Worm (Caenorhabditis elegans) whole organism, L1 larva: ENCODE data around the gene K03B4.9.

Source experiments
- C16A3.4 ChIP-seq: fragments of 150-350 bp; optimal IDR thresholded peaks from 2 replicates; lab custom pipeline; 2014; ENCODE audit warnings: missing biosample characterization, missing genetic modification characterization
- Y116A8C.19 ChIP-seq: sonication (generic microtip); optimal IDR thresholded peaks from 2 replicates; lab custom pipeline; 2016; ENCODE audit warnings: missing compliant biosample characterization, missing genetic modification characterization, borderline replicate concordance
- aly-2 ChIP-seq: fragments of 150-350 bp; optimal IDR thresholded peaks from 2 replicates; lab custom pipeline; 2014; ENCODE audit warnings: missing biosample characterization, missing genetic modification characterization
- blmp-1 ChIP-seq: fragments of 150-350 bp; optimal IDR thresholded peaks from 2 replicates; lab custom pipeline; 2014; ENCODE audit warnings: missing biosample characterization, missing genetic modification characterization
- ceh-88 ChIP-seq: fragments of 200-800 bp; sonication (Bioruptor generic); IDR thresholded peaks from 2 replicates; pipeline ENCODE4 v1.3.6; 2022; ENCODE audit warnings: missing genetic modification characterization, missing compliant biosample characterization
- ceh-90 ChIP-seq: sonication (generic microtip); optimal IDR thresholded peaks from 2 replicates; lab custom pipeline; 2016; ENCODE audit warnings: missing genetic modification characterization, missing compliant biosample characterization
- ces-1 ChIP-seq: fragments of 150-350 bp; optimal IDR thresholded peaks from 2 replicates; lab custom pipeline; 2014; ENCODE audit warnings: missing biosample characterization, missing genetic modification reagents, missing genetic modification characterization
- dsc-1 ChIP-seq: sonication (generic microtip); optimal IDR thresholded peaks from 2 replicates; lab custom pipeline; 2016; ENCODE audit warnings: mild to moderate bottlenecking, missing genetic modification characterization, missing compliant biosample characterization
- efl-1 ChIP-seq, 4 experiments: fragments of 150-350 bp; optimal IDR thresholded peaks in 3 of 4; peaks in 1 of 4; 1 replicate in 1 of 4; 2 replicates in 3 of 4; lab custom pipeline; 2014; ENCODE audit warnings: missing biosample characterization in 2 of 4, missing genetic modification characterization in 2 of 4, missing genetic modification reagents in 2 of 4
- efl-3 ChIP-seq: fragments of 200-800 bp; sonication (Bioruptor generic); optimal IDR thresholded peaks from 2 replicates; lab custom pipeline; 2018; ENCODE audit warnings: mild to moderate bottlenecking, missing genetic modification characterization, missing compliant biosample characterization
- elt-2 ChIP-seq: sonication (generic microtip); optimal IDR thresholded peaks from 2 replicates; lab custom pipeline; 2016; ENCODE audit warnings: missing genetic modification characterization, mild to moderate bottlenecking, inconsistent platforms, missing compliant biosample characterization, missing genetic modification reagents
- elt-3 ChIP-seq, 6 experiments: fragments of 150-350 bp in 1 of 6; sonication (generic microtip); optimal IDR thresholded peaks; 2 replicates each; lab custom pipeline; 2017 to 2018; ENCODE audit warnings: missing biosample characterization in 6 of 6, missing genetic modification characterization in 6 of 6, inconsistent platforms in 1 of 6
- fos-1 ChIP-seq: fragments of 150-350 bp; optimal IDR thresholded peaks from 2 replicates; lab custom pipeline; 2014; ENCODE audit warnings: missing biosample characterization, missing genetic modification characterization
- hlh-17 ChIP-seq: fragments of 200-800 bp; sonication (Bioruptor generic); optimal IDR thresholded peaks from 2 replicates; lab custom pipeline; 2018; ENCODE audit warnings: missing genetic modification characterization, mild to moderate bottlenecking, missing compliant biosample characterization, moderate library complexity, borderline replicate concordance
- jun-1 ChIP-seq: fragments of 150-350 bp; optimal IDR thresholded peaks from 2 replicates; lab custom pipeline; 2014; ENCODE audit warnings: missing biosample characterization, missing genetic modification reagents, missing genetic modification characterization
- lin-14 ChIP-seq: fragments of 200-800 bp; sonication (Bioruptor generic); optimal IDR thresholded peaks from 2 replicates; lab custom pipeline; 2018; ENCODE audit warnings: mild to moderate bottlenecking, missing genetic modification characterization, moderate library complexity, missing compliant biosample characterization
- lin-15B ChIP-seq: fragments of 150-350 bp; sonication (generic microtip); optimal IDR thresholded peaks from 3 replicates; lab custom pipeline; 2014; ENCODE audit warnings: missing biosample characterization, missing genetic modification characterization
- lin-39 ChIP-seq: fragments of 150-350 bp; optimal IDR thresholded peaks from 2 replicates; lab custom pipeline; 2014; ENCODE audit warnings: missing biosample characterization, missing genetic modification reagents, missing genetic modification characterization
- lir-3 ChIP-seq: sonication (generic microtip); optimal IDR thresholded peaks from 2 replicates; lab custom pipeline; 2016; ENCODE audit warnings: mild to moderate bottlenecking, missing genetic modification characterization, moderate library complexity, missing compliant biosample characterization; ENCODE audit not compliant: poor library complexity
- lsy-2 ChIP-seq, 2 experiments: fragments of 150-350 bp; optimal IDR thresholded peaks; 2 replicates each; lab custom pipeline; 2014; ENCODE audit warnings: missing biosample characterization in 2 of 2, missing genetic modification characterization in 2 of 2
- mdl-1 ChIP-seq, 2 experiments: fragments of 150-350 bp; optimal IDR thresholded peaks; 2 replicates each; lab custom pipeline; 2014 to 2017; ENCODE audit warnings: missing biosample characterization in 2 of 2, missing genetic modification characterization in 2 of 2, inconsistent platforms in 1 of 2
- nhr-19 ChIP-seq: fragments of 200-800 bp; sonication (Bioruptor generic); conservative IDR thresholded peaks from 2 replicates; pipeline ENCODE4 v1.3.6; 2022; ENCODE audit warnings: missing genetic modification characterization, missing compliant biosample characterization
- nhr-20 ChIP-seq: sonication (generic microtip); optimal IDR thresholded peaks from 2 replicates; lab custom pipeline; 2016; ENCODE audit warnings: mild to moderate bottlenecking, missing genetic modification characterization, missing compliant biosample characterization
- nhr-237 ChIP-seq: fragments of 150-350 bp; optimal IDR thresholded peaks from 2 replicates; lab custom pipeline; 2014; ENCODE audit warnings: missing biosample characterization, missing genetic modification characterization
- nhr-28 ChIP-seq: fragments of 150-350 bp; optimal IDR thresholded peaks from 2 replicates; lab custom pipeline; 2014; ENCODE audit warnings: missing biosample characterization, missing genetic modification characterization
- nhr-71 ChIP-seq: sonication (generic microtip); optimal IDR thresholded peaks from 2 replicates; lab custom pipeline; 2016; ENCODE audit warnings: mild to moderate bottlenecking, missing genetic modification characterization, moderate library complexity, missing compliant biosample characterization
- nhr-76 ChIP-seq: sonication (generic microtip); optimal IDR thresholded peaks from 2 replicates; lab custom pipeline; 2017; ENCODE audit warnings: missing biosample characterization, missing genetic modification characterization
- nhr-85 ChIP-seq: sonication (generic microtip); peaks from one replicate; lab custom pipeline; 2016; ENCODE audit warnings: missing genetic modification characterization, inconsistent platforms, missing compliant biosample characterization
- pqm-1 ChIP-seq: sonication (generic microtip); optimal IDR thresholded peaks from 3 replicates; lab custom pipeline; 2017; ENCODE audit warnings: missing biosample characterization, missing genetic modification characterization
- rnt-1 ChIP-seq: sonication (generic microtip); optimal IDR thresholded peaks from 2 replicates; lab custom pipeline; 2016; ENCODE audit warnings: mild to moderate bottlenecking, missing genetic modification characterization, moderate library complexity, missing compliant biosample characterization
- skn-1 ChIP-seq: fragments of 150-350 bp; optimal IDR thresholded peaks from 2 replicates; lab custom pipeline; 2014; ENCODE audit warnings: missing biosample characterization, missing genetic modification characterization
- snu-23 ChIP-seq: sonication (generic microtip); optimal IDR thresholded peaks from 2 replicates; lab custom pipeline; 2016; ENCODE audit warnings: missing genetic modification characterization, missing compliant biosample characterization
- tbx-2 ChIP-seq: sonication (generic microtip); optimal IDR thresholded peaks from 2 replicates; lab custom pipeline; 2016; ENCODE audit warnings: missing genetic modification characterization, missing compliant biosample characterization
- unc-130 ChIP-seq: fragments of 150-350 bp; optimal IDR thresholded peaks from 2 replicates; lab custom pipeline; 2017; ENCODE audit warnings: missing biosample characterization, missing genetic modification characterization, inconsistent platforms
- zag-1 ChIP-seq: fragments of 150-350 bp; optimal IDR thresholded peaks from 2 replicates; lab custom pipeline; 2014; ENCODE audit warnings: missing biosample characterization, missing genetic modification characterization
- ztf-4 ChIP-seq: fragments of 150-350 bp; optimal IDR thresholded peaks from 2 replicates; lab custom pipeline; 2014; ENCODE audit warnings: missing biosample characterization, missing genetic modification characterization

The K03B4.9 gene

DNA sequence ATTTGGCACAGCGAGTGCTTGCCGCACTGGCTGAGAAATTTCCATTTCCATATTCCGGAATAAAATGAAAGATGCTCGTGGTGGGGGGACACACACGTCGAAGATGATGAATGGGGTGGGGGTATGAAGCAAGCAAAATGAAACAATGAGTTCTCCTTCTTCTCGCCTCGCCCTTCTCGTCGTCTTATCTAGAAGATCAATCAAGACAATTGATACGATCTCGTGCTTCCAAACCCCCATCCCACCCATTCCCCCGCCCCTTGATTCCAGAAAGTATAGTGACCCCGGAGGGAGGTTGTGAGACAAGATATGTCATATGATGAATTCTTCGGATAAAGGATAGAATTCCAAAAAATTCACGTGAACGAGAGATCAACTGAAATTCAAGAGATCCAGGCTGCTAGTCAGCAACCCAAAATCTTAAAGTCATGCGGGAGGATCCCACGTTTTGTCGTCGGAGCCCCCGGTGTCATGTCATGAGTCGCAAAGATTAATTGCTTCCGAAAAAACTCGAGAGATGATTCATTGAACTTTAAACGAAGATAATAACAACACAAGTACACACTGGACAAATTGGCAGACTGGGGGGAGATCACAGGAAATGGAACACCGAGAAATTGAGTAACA is 22.2 kb upstream of the K03B4.9 start (continued):
- TF ChIP-seq lir-3 (tag; lab: Kevin White, UChicago) (peak; percentile 57), unc-130 (tag; lab: Kevin White, UChicago) (no peak), nhr-28 (tag; lab: Kevin White, UChicago) (no peak), nhr-85 (tag; lab: Kevin White, UChicago) (peak; percentile 66), pqm-1 (tag; lab: Kevin White, UChicago) (no peak), lin-39 (tag; lab: Kevin White, UChicago) (peak; percentile 27), Y116A8C.19 (tag; lab: Kevin White, UChicago) (no peak), aly-2 (no peak), blmp-1 (peak; percentile 16), C16A3.4 (tag; lab: Kevin White, UChicago) (no peak), dsc-1 (tag; lab: Kevin White, UChicago) (no peak), ztf-4 (tag; lab: Kevin White, UChicago) (peak; percentile 24)

DNA sequence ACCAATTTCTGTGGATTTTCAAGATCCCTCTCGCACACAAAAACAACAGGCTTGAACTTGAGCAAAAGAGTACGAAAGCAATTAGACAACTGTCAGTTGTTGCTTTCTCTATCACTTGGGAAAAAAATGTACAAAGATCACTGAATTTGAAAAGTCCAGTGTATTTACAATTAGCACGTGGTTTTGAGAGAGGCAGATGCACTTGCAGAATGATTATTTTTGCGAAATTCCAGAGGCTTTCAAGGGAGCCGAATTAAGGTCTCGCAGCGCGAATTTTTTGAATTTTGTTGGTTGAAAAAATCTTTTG is 20.8 kb upstream of the K03B4.9 start:
- TF ChIP-seq elt-2 (tag; lab: Kevin White, UChicago) (no peak), lin-39 (tag; lab: Kevin White, UChicago) (no peak), Y116A8C.19 (tag; lab: Kevin White, UChicago) (no peak), efl-3 (GFP tag; lab: Kevin White, UChicago) (no peak), ces-1 (no peak), tbx-2 (tag; lab: Kevin White, UChicago) (peak; percentile 46), nhr-71 (tag; lab: Kevin White, UChicago) (peak; percentile 64), nhr-19 (peak; percentile 39; the same call in 1 of the 2 replicates), nhr-76 (tag; lab: Kevin White, UChicago) (no peak), aly-2 (no peak), lin-14 (peak; percentile 69), rnt-1 (peak; percentile 69), fos-1 (tag; lab: Kevin White, UChicago) (no peak), lsy-2 (tag; optimal IDR thresholded peaks at IDR 0.05; lab: Kevin White, UChicago) (peak; percentile 28 to 56), ceh-88 (GFP tag; lab: Robert Waterston, UW) (no peak), ceh-90 (tag; lab: Kevin White, UChicago) (no peak), efl-1 (optimal IDR thresholded peaks at IDR 0.05; lab: Kevin White, UChicago) (no peak), efl-1 (GFP tag; optimal IDR thresholded peaks at IDR 0.05 in 1 of 2; lab: Kevin White, UChicago) (no peak), lin-15B (tag; lab: Kevin White, UChicago) (no peak), mdl-1 (tag; optimal IDR thresholded peaks at IDR 0.05; lab: Kevin White, UChicago) (peak in 1 of 2 experiments; percentile 27), ztf-4 (tag; lab: Kevin White, UChicago) (no peak), unc-130 (tag; lab: Kevin White, UChicago) (peak; percentile 32), C16A3.4 (tag; lab: Kevin White, UChicago) (no peak), dsc-1 (tag; lab: Kevin White, UChicago) (no peak), hlh-17 (GFP tag; lab: Kevin White, UChicago) (no peak), elt-3 (tag; optimal IDR thresholded peaks at IDR 0.05; lab: Kevin White, UChicago) (no peak), nhr-237 (no peak), snu-23 (GFP tag; lab: Kevin White, UChicago) (peak; percentile 28), nhr-20 (tag; lab: Kevin White, UChicago) (peak; percentile 61), jun-1 (tag; lab: Kevin White, UChicago) (no peak), zag-1 (no peak), skn-1 (tag; lab: Kevin White, UChicago) (no peak)
